Worm (Caenorhabditis elegans) whole organism, early embryonic: ENCODE results near the gene vha-8.

Experiments used
- B0310.2 ChIP-seq: sonication (generic microtip); optimal IDR thresholded peaks from 2 replicates; lab custom pipeline; 2016; ENCODE audit warnings: mild to moderate bottlenecking, missing genetic modification characterization, missing compliant biosample characterization
- F13C5.2 ChIP-seq: sonication (generic microtip); optimal IDR thresholded peaks from 2 replicates; lab custom pipeline; 2017; ENCODE audit warnings: mild to moderate bottlenecking, missing genetic modification characterization, inconsistent platforms, missing compliant biosample characterization
- aly-1 ChIP-seq: sonication (generic microtip); optimal IDR thresholded peaks from 2 replicates; lab custom pipeline; 2016; ENCODE audit warnings: missing genetic modification characterization, missing compliant biosample characterization
- ama-1 ChIP-seq: fragments of 150-350 bp; optimal IDR thresholded peaks from 2 replicates; lab custom pipeline; 2014
- ceh-13 ChIP-seq: fragments of 200-800 bp; sonication (Bioruptor generic); optimal IDR thresholded peaks from 2 replicates; lab custom pipeline; 2018; ENCODE audit warnings: mild to moderate bottlenecking, missing genetic modification characterization, missing compliant biosample characterization
- ceh-36 ChIP-seq: sonication (generic microtip); optimal IDR thresholded peaks from 2 replicates; lab custom pipeline; 2016; ENCODE audit warnings: missing genetic modification characterization, inconsistent platforms, missing compliant biosample characterization
- ets-7 ChIP-seq: sonication (generic microtip); optimal IDR thresholded peaks from 2 replicates; lab custom pipeline; 2016; ENCODE audit warnings: missing genotype, missing genetic modification characterization, missing compliant biosample characterization
- flt-1 ChIP-seq: fragments of 200-800 bp; sonication (Bioruptor generic); IDR thresholded peaks from 2 replicates; pipeline ENCODE4 v1.3.6; 2022; ENCODE audit warnings: missing genetic modification characterization, missing compliant biosample characterization
- hmbx-1 ChIP-seq: sonication (generic microtip); optimal IDR thresholded peaks from 2 replicates; lab custom pipeline; 2016; ENCODE audit warnings: mild to moderate bottlenecking, missing genetic modification characterization, missing compliant biosample characterization
- hmg-4 ChIP-seq: fragments of 200-800 bp; sonication (Bioruptor generic); optimal IDR thresholded peaks from 2 replicates; lab custom pipeline; 2018; ENCODE audit warnings: mild to moderate bottlenecking, missing genetic modification characterization, missing compliant biosample characterization
- hnd-1 ChIP-seq: sonication (generic microtip); optimal IDR thresholded peaks from 2 replicates; lab custom pipeline; 2016; ENCODE audit warnings: missing genetic modification characterization, missing compliant biosample characterization
- pes-1 ChIP-seq: fragments of 200-800 bp; sonication (Bioruptor generic); IDR thresholded peaks from 2 replicates; pipeline ENCODE4 v1.3.6; 2022; ENCODE audit warnings: missing genetic modification reagents, missing genetic modification characterization, missing compliant biosample characterization
- scrt-1 ChIP-seq: fragments of 200-800 bp; sonication (Bioruptor generic); IDR thresholded peaks from 2 replicates; pipeline ENCODE4 v1.3.6; 2022; ENCODE audit warnings: missing genetic modification characterization, missing compliant biosample characterization
- sea-1 ChIP-seq: fragments of 200-800 bp; sonication (Bioruptor generic); conservative IDR thresholded peaks from 2 replicates; pipeline ENCODE4 v1.3.6; 2022; ENCODE audit warnings: missing genetic modification characterization, missing compliant biosample characterization
- tbx-11 ChIP-seq: fragments of 200-800 bp; sonication (Bioruptor generic); IDR thresholded peaks from 2 replicates; pipeline ENCODE4 v1.3.6; 2022; ENCODE audit warnings: missing genetic modification characterization, missing compliant biosample characterization
- tbx-37 ChIP-seq: fragments of 200-800 bp; sonication (Bioruptor generic); conservative IDR thresholded peaks from 2 replicates; pipeline ENCODE4 v1.3.6; 2022; ENCODE audit warnings: missing genetic modification reagents, missing genetic modification characterization, missing compliant biosample characterization
- tra-4 ChIP-seq: sonication (generic microtip); optimal IDR thresholded peaks from 2 replicates; lab custom pipeline; 2017; ENCODE audit warnings: missing genetic modification characterization, missing compliant biosample characterization

The vha-8 gene

DNA sequence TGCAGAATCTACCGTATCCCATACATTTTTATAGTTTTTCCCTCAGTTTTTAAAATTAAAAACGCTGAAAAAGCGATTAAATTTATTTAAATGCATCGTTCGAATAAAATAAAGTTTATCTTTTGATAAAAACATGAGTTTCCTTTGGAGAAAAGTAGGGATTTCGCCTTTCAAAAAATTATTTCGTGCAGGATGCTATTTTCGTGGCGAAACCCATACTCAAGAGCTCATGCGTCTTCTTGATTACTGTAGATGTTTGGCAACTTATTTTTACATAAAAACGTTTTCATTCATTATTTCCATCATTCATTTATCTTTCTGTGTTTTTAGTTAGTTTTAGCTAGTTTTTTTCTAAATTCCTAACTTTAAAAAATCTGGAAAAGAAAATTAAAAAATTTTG is 924 bp upstream of the vha-8 start:
- TF ChIP-seq ama-1 (lab: Kevin White, UChicago), result no peak
- TF ChIP-seq sea-1 (GFP tag; lab: Robert Waterston, UW), result no peak
- TF ChIP-seq aly-1, result no peak
- TF ChIP-seq tra-4 (tag; lab: Kevin White, UChicago), result no peak
- no peak for TF ChIP-seq scrt-1 (GFP tag; lab: Robert Waterston, UW)
- TF ChIP-seq tbx-37 (GFP tag; lab: Robert Waterston, UW), result no peak
- TF ChIP-seq ets-7 (tag; lab: Kevin White, UChicago), result no peak
- TF ChIP-seq tbx-11 (GFP tag; lab: Robert Waterston, UW), result no peak
- no peak for TF ChIP-seq F13C5.2 (tag; lab: Kevin White, UChicago)
- no peak for TF ChIP-seq B0310.2
- no peak for TF ChIP-seq hmg-4
- TF ChIP-seq flt-1, result no peak
- TF ChIP-seq hmbx-1 (tag; lab: Kevin White, UChicago), result no peak
- no peak for TF ChIP-seq ceh-13 (GFP tag; lab: Kevin White, UChicago)
- TF ChIP-seq ceh-36, result no peak
- TF ChIP-seq pes-1 (GFP tag; lab: Robert Waterston, UW), result no peak
- TF ChIP-seq hnd-1 (tag; lab: Kevin White, UChicago), result no peak

DNA sequence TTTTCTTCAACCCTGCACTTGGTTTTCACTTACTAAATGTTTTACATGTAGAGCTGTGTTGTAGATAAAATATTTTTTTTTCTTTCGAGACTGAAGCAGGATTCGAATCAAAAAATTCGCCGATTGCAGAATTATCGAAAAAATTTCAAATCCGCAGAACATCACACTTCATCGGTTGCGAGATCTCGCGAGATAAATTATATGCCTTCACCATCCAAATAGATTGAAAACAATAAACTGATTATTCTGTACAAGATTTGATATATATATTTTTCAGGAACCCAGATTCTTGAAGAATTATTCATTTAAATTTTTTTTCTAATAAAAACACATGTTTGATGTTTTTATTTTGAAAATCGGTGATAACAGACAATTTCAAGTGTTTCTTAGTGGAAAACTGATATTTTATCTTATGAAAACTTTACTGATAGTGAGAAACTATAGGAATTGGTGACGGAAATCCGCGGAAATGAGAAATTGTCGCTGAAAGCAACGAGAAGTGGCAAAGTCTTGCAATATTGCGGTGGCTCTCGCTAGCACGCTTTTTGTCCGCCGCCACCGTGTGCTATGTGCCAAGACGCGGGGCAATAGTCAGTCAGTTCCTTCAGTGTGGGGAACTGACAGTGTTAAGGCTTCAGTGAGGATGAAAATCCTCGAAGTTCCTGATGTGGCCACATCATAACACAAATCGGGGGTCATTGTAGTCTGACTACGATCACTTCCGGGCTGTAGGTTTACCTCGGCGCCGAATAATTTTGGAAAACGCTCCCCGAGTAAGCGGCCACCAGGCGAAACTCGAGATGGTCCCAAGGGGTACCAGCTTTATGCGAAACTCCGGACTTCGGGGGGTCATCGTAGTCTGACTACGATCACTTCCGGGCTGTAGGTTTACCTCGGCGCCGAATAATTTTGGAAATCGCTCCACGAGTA is 1.8 kb downstream of the vha-8 start:
- TF ChIP-seq tra-4 (tag; lab: Kevin White, UChicago), result no peak
- no peak for TF ChIP-seq sea-1 (GFP tag; lab: Robert Waterston, UW)
- TF ChIP-seq hnd-1 (tag; lab: Kevin White, UChicago), result no peak
- no peak for TF ChIP-seq ceh-36
- no peak for TF ChIP-seq aly-1
- TF ChIP-seq flt-1, result no peak
- TF ChIP-seq ets-7 (tag; lab: Kevin White, UChicago), result no peak
- no peak for TF ChIP-seq hmg-4
- TF ChIP-seq scrt-1 (GFP tag; lab: Robert Waterston, UW), result no peak
- no peak for TF ChIP-seq pes-1 (GFP tag; lab: Robert Waterston, UW)
- no peak for TF ChIP-seq F13C5.2 (tag; lab: Kevin White, UChicago)
- TF ChIP-seq hmbx-1 (tag; lab: Kevin White, UChicago), result no peak

DNA sequence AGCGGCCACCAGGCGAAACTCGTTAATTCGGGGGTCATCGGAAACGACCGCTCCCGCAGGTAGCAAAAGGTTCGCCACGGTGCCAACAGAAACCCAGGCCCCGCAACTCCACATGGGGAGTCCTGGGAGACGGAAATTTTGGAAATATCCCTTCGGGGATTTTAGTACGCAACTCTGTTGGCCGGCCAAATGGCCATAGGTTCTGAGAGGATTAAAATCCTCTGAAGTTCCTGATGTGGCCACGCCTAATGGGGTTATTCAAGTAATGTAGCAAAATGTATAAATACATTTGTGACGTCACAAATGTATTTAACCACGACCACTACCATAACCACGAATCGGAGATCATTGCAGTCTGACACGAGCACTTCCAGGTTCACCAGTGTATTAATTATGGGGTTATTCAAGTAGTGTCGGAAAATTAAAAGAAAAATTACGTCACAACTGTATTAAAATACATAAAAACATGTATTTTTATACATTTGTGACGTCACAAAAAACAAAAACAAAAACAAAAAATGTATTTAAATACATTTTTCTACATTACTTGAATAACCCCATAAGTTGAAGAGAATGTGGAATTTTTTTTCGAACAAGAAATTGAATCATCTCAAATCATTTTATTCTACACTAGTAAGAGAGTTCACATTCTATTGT is 2.6 kb downstream of the vha-8 start:
- TF ChIP-seq aly-1 (no peak), ets-7 (tag; lab: Kevin White, UChicago) (no peak), F13C5.2 (tag; lab: Kevin White, UChicago) (no peak), tra-4 (tag; lab: Kevin White, UChicago) (no peak)

DNA sequence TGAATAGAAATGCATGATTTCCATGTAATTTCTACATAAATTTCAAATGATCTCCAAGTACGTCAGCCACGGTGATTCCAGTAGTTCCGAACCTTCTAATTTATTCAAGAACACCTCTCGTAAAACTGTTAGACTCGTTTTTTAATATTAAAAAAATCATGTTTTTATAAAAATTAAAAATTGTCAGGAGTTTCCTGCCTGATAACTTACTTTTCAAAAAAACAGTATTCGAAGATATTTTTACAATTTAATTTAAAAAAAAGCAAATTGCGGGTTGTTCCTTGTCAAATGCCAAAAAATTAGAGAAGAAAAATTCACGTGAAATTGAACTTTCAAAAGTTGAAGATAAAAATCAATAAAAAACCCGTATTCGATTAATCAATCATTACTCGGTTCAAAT is 4.7 kb downstream of the vha-8 start, which contains the start of the genes C17H12.3 and C17H12.12:
C17H12.3 (minus strand) TSS at position 101 of the 400 bp plus-strand sequence.
C17H12.12 (plus strand) TSS at position 396 of the 400 bp plus-strand sequence.
- no peak for TF ChIP-seq ceh-13 (GFP tag; lab: Kevin White, UChicago)
- no peak for TF ChIP-seq sea-1 (GFP tag; lab: Robert Waterston, UW)
- no peak for TF ChIP-seq B0310.2
- TF ChIP-seq hmg-4, result no peak
- no peak for TF ChIP-seq hmbx-1 (tag; lab: Kevin White, UChicago)
- TF ChIP-seq hnd-1 (tag; lab: Kevin White, UChicago), result no peak
- TF ChIP-seq pes-1 (GFP tag; lab: Robert Waterston, UW), result no peak
- TF ChIP-seq flt-1, result no peak
- TF ChIP-seq ama-1 (lab: Kevin White, UChicago), result no peak

DNA sequence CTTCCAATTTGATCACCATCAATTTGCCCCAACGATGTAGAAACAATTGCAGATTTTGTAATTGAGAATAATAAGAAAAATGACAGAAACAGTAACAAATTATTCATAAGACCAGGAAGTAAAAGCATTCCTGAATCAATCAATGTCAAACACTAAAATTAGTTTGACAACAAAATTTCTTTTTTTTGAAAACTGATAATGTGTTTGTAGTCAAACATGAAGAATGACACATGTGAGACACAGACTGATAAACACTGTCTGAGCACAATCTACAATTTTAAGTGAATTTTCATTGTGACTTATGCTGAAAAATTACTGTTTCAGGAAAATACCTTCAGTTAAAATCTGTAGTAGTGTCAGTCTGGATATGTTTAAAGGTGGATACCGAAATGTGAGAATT is 11.3 kb downstream of the vha-8 start, which contains the start of the genes cest-4 and C17H12.11:
cest-4 (minus strand) TSS at position 206 of the 400 bp plus-strand sequence.
C17H12.11 (plus strand) TSS at position 256 of the 400 bp plus-strand sequence.
- no peak for TF ChIP-seq sea-1 (GFP tag; lab: Robert Waterston, UW)
- TF ChIP-seq tbx-11 (GFP tag; lab: Robert Waterston, UW), result no peak
- TF ChIP-seq pes-1 (GFP tag; lab: Robert Waterston, UW), result no peak
- no peak for TF ChIP-seq ets-7 (tag; lab: Kevin White, UChicago)
- no peak for TF ChIP-seq hmbx-1 (tag; lab: Kevin White, UChicago)
- TF ChIP-seq F13C5.2 (tag; lab: Kevin White, UChicago), result no peak
- no peak for TF ChIP-seq tra-4 (tag; lab: Kevin White, UChicago)
- TF ChIP-seq tbx-37 (GFP tag; lab: Robert Waterston, UW), result no peak
- TF ChIP-seq hnd-1 (tag; lab: Kevin White, UChicago), result no peak
- no peak for TF ChIP-seq hmg-4
- no peak for TF ChIP-seq ama-1 (lab: Kevin White, UChicago)
- no peak for TF ChIP-seq ceh-36
- TF ChIP-seq scrt-1 (GFP tag; lab: Robert Waterston, UW), result no peak

DNA sequence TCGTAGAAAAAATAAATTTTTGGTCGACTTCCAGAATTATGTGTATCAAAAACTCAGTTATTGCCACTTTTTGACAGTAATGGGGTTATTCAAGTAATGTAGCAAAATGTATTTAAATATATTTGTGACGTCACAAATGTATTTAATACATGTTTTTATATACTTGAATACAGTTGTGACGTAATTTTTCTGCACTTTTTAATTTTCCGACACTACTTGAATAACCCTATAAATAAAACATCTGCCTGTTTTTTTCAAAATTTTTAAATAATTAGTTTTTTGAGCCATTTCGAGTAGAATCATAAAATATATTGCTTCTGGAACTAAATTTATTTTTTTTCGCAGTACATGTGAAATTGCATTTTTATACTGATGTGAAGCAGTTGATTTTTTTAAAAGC is 12.4 kb downstream of the vha-8 start:
- TF ChIP-seq scrt-1 (GFP tag; lab: Robert Waterston, UW), result no peak
- TF ChIP-seq aly-1, result no peak
- TF ChIP-seq tbx-11 (GFP tag; lab: Robert Waterston, UW), result no peak
- no peak for TF ChIP-seq tbx-37 (GFP tag; lab: Robert Waterston, UW)
- TF ChIP-seq hmg-4, result no peak
- no peak for TF ChIP-seq ceh-13 (GFP tag; lab: Kevin White, UChicago)
- TF ChIP-seq F13C5.2 (tag; lab: Kevin White, UChicago), result no peak
- TF ChIP-seq ceh-36, result no peak
- TF ChIP-seq pes-1 (GFP tag; lab: Robert Waterston, UW), result no peak
- TF ChIP-seq ama-1 (lab: Kevin White, UChicago), result no peak
- TF ChIP-seq ets-7 (tag; lab: Kevin White, UChicago), result no peak
- no peak for TF ChIP-seq flt-1
- TF ChIP-seq sea-1 (GFP tag; lab: Robert Waterston, UW), result no peak
- TF ChIP-seq tra-4 (tag; lab: Kevin White, UChicago), result no peak
- no peak for TF ChIP-seq hnd-1 (tag; lab: Kevin White, UChicago)
- TF ChIP-seq B0310.2, result no peak
- no peak for TF ChIP-seq hmbx-1 (tag; lab: Kevin White, UChicago)
